Fruit fly (Drosophila melanogaster) whole organism, embryonic: ENCODE data around the gene dlt.

Source experiments
- CG10462 ChIP-seq: fragments of 200-800 bp; sonication (Bioruptor generic); optimal IDR thresholded peaks from 2 replicates; lab custom pipeline; 2016; ENCODE audit warnings: missing biosample characterization, missing genetic modification characterization
- CG10959 ChIP-seq: fragments of 200-800 bp; sonication (Bioruptor generic); IDR thresholded peaks from 2 replicates; pipeline ENCODE4 v1.3.6; 2022; ENCODE audit warnings: missing biosample characterization, missing genetic modification characterization
- CG11085 ChIP-seq: fragments of 200-800 bp; sonication (Bioruptor generic); IDR thresholded peaks from 2 replicates; pipeline ENCODE4 v1.3.6; 2022; ENCODE audit warnings: missing biosample characterization, missing genetic modification characterization
- CG11560 ChIP-seq: fragments of 200-800 bp; sonication (Bioruptor generic); IDR thresholded peaks from 3 replicates; pipeline ENCODE4 v1.3.6; 2022; ENCODE audit warnings: missing biosample characterization, missing genetic modification characterization
- CG11696 ChIP-seq: fragments of 200-800 bp; sonication (Bioruptor generic); IDR thresholded peaks from 2 replicates; pipeline ENCODE4 v1.3.6; 2022; ENCODE audit warnings: missing biosample characterization, missing genetic modification characterization
- CG1529 ChIP-seq: fragments of 200-800 bp; sonication (Bioruptor generic); optimal IDR thresholded peaks from 3 replicates; lab custom pipeline; 2018; ENCODE audit warnings: missing biosample characterization, missing genetic modification characterization
- CG16863 ChIP-seq: fragments of 200-800 bp; sonication (Bioruptor generic); optimal IDR thresholded peaks from 3 replicates; lab custom pipeline; 2016; ENCODE audit warnings: missing biosample characterization, missing genetic modification characterization
- CG17359 ChIP-seq: fragments of 200-800 bp; sonication (Bioruptor generic); optimal IDR thresholded peaks from 3 replicates; lab custom pipeline; 2018; ENCODE audit warnings: missing biosample characterization, mild to moderate bottlenecking, missing genetic modification characterization, moderate library complexity
- CG18476 ChIP-seq: fragments of 200-800 bp; sonication (Bioruptor generic); optimal IDR thresholded peaks from 2 replicates; lab custom pipeline; 2016; ENCODE audit warnings: missing biosample characterization, mild to moderate bottlenecking, missing genetic modification characterization
- CG2199 ChIP-seq: fragments of 200-800 bp; sonication (Bioruptor generic); IDR thresholded peaks from 3 replicates; pipeline ENCODE4 v1.3.6; 2022; ENCODE audit warnings: missing biosample characterization, missing genetic modification characterization
- CG32532 ChIP-seq: fragments of 200-800 bp; sonication (Bioruptor generic); IDR thresholded peaks from 2 replicates; pipeline ENCODE4 v1.3.6; 2022; ENCODE audit warnings: missing biosample characterization, missing genetic modification characterization
- CG32772 ChIP-seq: fragments of 200-800 bp; sonication (Bioruptor generic); IDR thresholded peaks from 2 replicates; pipeline ENCODE4 v1.3.6; 2022; ENCODE audit warnings: missing biosample characterization, missing genetic modification characterization
- CG3847 ChIP-seq: fragments of 200-800 bp; sonication (Bioruptor generic); IDR thresholded peaks from 2 replicates; pipeline ENCODE4 v1.3.6; 2022; ENCODE audit warnings: missing biosample characterization, missing genetic modification characterization
- CG4617 ChIP-seq: fragments of 200-800 bp; sonication (Bioruptor generic); optimal IDR thresholded peaks from 3 replicates; lab custom pipeline; 2016; ENCODE audit warnings: missing biosample characterization, missing genetic modification characterization, borderline replicate concordance
- CG5180 ChIP-seq: fragments of 200-800 bp; sonication (Bioruptor generic); optimal IDR thresholded peaks from 3 replicates; lab custom pipeline; 2017; ENCODE audit warnings: missing biosample characterization, missing genetic modification characterization, mild to moderate bottlenecking, moderate library complexity, missing genetic modification reagents
- CG6175 ChIP-seq: fragments of 200-800 bp; sonication (Bioruptor generic); IDR thresholded peaks from 3 replicates; pipeline ENCODE4 v1.3.6; 2022; ENCODE audit warnings: missing biosample characterization, missing genetic modification characterization
- CG6254 ChIP-seq: fragments of 200-800 bp; sonication (Bioruptor generic); optimal IDR thresholded peaks from 3 replicates; lab custom pipeline; 2017; ENCODE audit warnings: mild to moderate bottlenecking, missing biosample characterization, missing genetic modification reagents, missing genetic modification characterization
- CG8089 ChIP-seq: fragments of 200-800 bp; sonication (Bioruptor generic); optimal IDR thresholded peaks from 3 replicates; lab custom pipeline; 2016; ENCODE audit warnings: missing biosample characterization, missing genetic modification characterization
- CG9876 ChIP-seq: fragments of 200-800 bp; sonication (Bioruptor generic); optimal IDR thresholded peaks from 2 replicates; lab custom pipeline; 2016; ENCODE audit warnings: missing biosample characterization, missing genetic modification characterization
- Doc2 ChIP-seq: fragments of 200-800 bp; sonication (Bioruptor generic); IDR thresholded peaks from 2 replicates; pipeline ENCODE4 v1.3.6; 2022; ENCODE audit warnings: missing biosample characterization, missing genetic modification characterization
- E2f2 ChIP-seq: fragments of 200-800 bp; sonication (Bioruptor generic); IDR thresholded peaks from 2 replicates; pipeline ENCODE4 v1.3.6; 2022; ENCODE audit warnings: missing biosample characterization, missing genetic modification characterization
- Gsc ChIP-seq: fragments of 200-800 bp; sonication (Bioruptor generic); IDR thresholded peaks from 2 replicates; pipeline ENCODE4 v1.3.6; 2022; ENCODE audit warnings: missing biosample characterization, missing genetic modification characterization
- Hand ChIP-seq: fragments of 200-800 bp; sonication (Bioruptor generic); optimal IDR thresholded peaks from 2 replicates; lab custom pipeline; 2017; ENCODE audit warnings: mild to moderate bottlenecking, missing biosample characterization, missing genetic modification reagents, missing genetic modification characterization
- HmgD ChIP-seq: fragments of 200-800 bp; sonication (Bioruptor generic); optimal IDR thresholded peaks from 3 replicates; lab custom pipeline; 2016; ENCODE audit warnings: missing biosample characterization, missing genetic modification characterization
- Hmx ChIP-seq: fragments of 200-800 bp; sonication (Bioruptor generic); optimal IDR thresholded peaks from 2 replicates; lab custom pipeline; 2016; ENCODE audit warnings: missing biosample characterization, missing genetic modification characterization
- Kr ChIP-seq: fragments of 200-800 bp; sonication (Bioruptor generic); optimal IDR thresholded peaks from 2 replicates; lab custom pipeline; 2017; ENCODE audit warnings: missing biosample characterization, mild to moderate bottlenecking, missing genetic modification characterization
- MBD-R2 ChIP-seq: fragments of 200-800 bp; sonication (Bioruptor generic); IDR thresholded peaks from 2 replicates; pipeline ENCODE4 v1.3.6; 2022; ENCODE audit warnings: missing biosample characterization, missing genetic modification characterization
- Mad ChIP-seq: fragments of 200-800 bp; sonication (Bioruptor generic); optimal IDR thresholded peaks from 2 replicates; lab custom pipeline; 2016; ENCODE audit warnings: missing biosample characterization, missing genetic modification characterization
- Max ChIP-seq: fragments of 200-800 bp; sonication (Bioruptor generic); optimal IDR thresholded peaks from 2 replicates; lab custom pipeline; 2016; ENCODE audit warnings: missing biosample characterization, mild to moderate bottlenecking, missing genetic modification characterization
- NC2α ChIP-seq: fragments of 200-800 bp; sonication (Bioruptor generic); optimal IDR thresholded peaks from 2 replicates; lab custom pipeline; 2016; ENCODE audit warnings: missing biosample characterization, missing genetic modification characterization
- Pdp1 ChIP-seq, 2 experiments: fragments of 200-800 bp; sonication (Bioruptor generic); optimal IDR thresholded peaks; 3 replicates each; lab custom pipeline; 2016; ENCODE audit warnings: missing biosample characterization in 2 of 2, missing genetic modification characterization in 2 of 2, mild to moderate bottlenecking in 1 of 2, moderate library complexity in 1 of 2
- Poxn ChIP-seq: fragments of 200-800 bp; sonication (Bioruptor generic); IDR thresholded peaks from 2 replicates; pipeline ENCODE4 v1.3.6; 2022; ENCODE audit warnings: missing biosample characterization, missing genetic modification characterization
- Usf ChIP-seq: fragments of 200-800 bp; sonication (Bioruptor generic); optimal IDR thresholded peaks from 2 replicates; lab custom pipeline; 2017; ENCODE audit warnings: missing genotype, missing biosample characterization, missing genetic modification characterization
- chm ChIP-seq: fragments of 200-800 bp; sonication (Bioruptor generic); IDR thresholded peaks from 2 replicates; pipeline ENCODE4 v1.3.6; 2022; ENCODE audit warnings: missing biosample characterization, missing genetic modification characterization
- corto ChIP-seq: fragments of 200-800 bp; sonication (Bioruptor generic); optimal IDR thresholded peaks from 2 replicates; lab custom pipeline; 2016; ENCODE audit warnings: missing biosample characterization, mild to moderate bottlenecking, missing genetic modification characterization, moderate library complexity
- cwo ChIP-seq: fragments of 200-800 bp; sonication (Bioruptor generic); optimal IDR thresholded peaks from 3 replicates; lab custom pipeline; 2017; ENCODE audit warnings: missing biosample characterization, missing genetic modification characterization, mild to moderate bottlenecking, moderate library complexity, missing genetic modification reagents
- ftz-f1 ChIP-seq: fragments of 200-800 bp; sonication (Bioruptor generic); optimal IDR thresholded peaks from 2 replicates; lab custom pipeline; 2016; ENCODE audit warnings: missing biosample characterization, missing genetic modification characterization
- grau ChIP-seq: fragments of 200-800 bp; optimal IDR thresholded peaks from 3 replicates; lab custom pipeline; 2019; ENCODE audit warnings: missing biosample characterization, mild to moderate bottlenecking, missing genetic modification characterization, moderate library complexity
- her ChIP-seq: fragments of 200-800 bp; sonication (Bioruptor generic); optimal IDR thresholded peaks from 2 replicates; lab custom pipeline; 2016; ENCODE audit warnings: missing biosample characterization, missing genetic modification characterization
- kay ChIP-seq: fragments of 200-800 bp; sonication (Bioruptor generic); optimal IDR thresholded peaks from 2 replicates; lab custom pipeline; 2016; ENCODE audit warnings: missing biosample characterization, missing genetic modification characterization
- klu ChIP-seq: fragments of 200-800 bp; sonication (Bioruptor generic); IDR thresholded peaks from 2 replicates; pipeline ENCODE4 v1.3.6; 2022; ENCODE audit warnings: missing biosample characterization, missing genetic modification characterization
- lbe ChIP-seq: fragments of 200-800 bp; sonication (Bioruptor generic); optimal IDR thresholded peaks from 2 replicates; lab custom pipeline; 2016; ENCODE audit warnings: missing biosample characterization, mild to moderate bottlenecking, missing genetic modification characterization
- onecut ChIP-seq: fragments of 200-800 bp; sonication (Bioruptor generic); IDR thresholded peaks from 2 replicates; pipeline ENCODE4 v1.3.6; 2022; ENCODE audit warnings: missing biosample characterization, missing genetic modification characterization
- otp ChIP-seq: fragments of 200-800 bp; sonication (Bioruptor generic); IDR thresholded peaks from 3 replicates; pipeline ENCODE4, ENCODE4 v1.3.6; 2022; ENCODE audit warnings: missing biosample characterization, missing genetic modification characterization
- prd ChIP-seq, 3 experiments: fragments of >200 bp in 2 of 3; fragments of 200-800 bp in 1 of 3; sonication (Bioruptor generic) in 1 of 3; optimal IDR thresholded peaks in 2 of 3; IDR thresholded peaks in 1 of 3; 2 replicates in 2 of 3; 3 replicates in 1 of 3; pipeline versions ENCODE4 v1.3.6 to Lab custom; 2017 to 2022; ENCODE audit warnings: missing biosample characterization in 1 of 3, missing genetic modification characterization in 1 of 3
- row ChIP-seq: fragments of 200-800 bp; sonication (Bioruptor generic); IDR thresholded peaks from 3 replicates; pipeline ENCODE4 v1.3.6; 2022; ENCODE audit warnings: missing biosample characterization, missing genetic modification characterization
- sd ChIP-seq: fragments of 200-800 bp; sonication (Bioruptor generic); optimal IDR thresholded peaks from 3 replicates; lab custom pipeline; 2018; ENCODE audit warnings: missing biosample characterization, mild to moderate bottlenecking, missing genetic modification characterization, moderate library complexity
- sr ChIP-seq: fragments of 200-800 bp; sonication (Bioruptor generic); IDR thresholded peaks from 3 replicates; pipeline ENCODE4 v1.3.6; 2022; ENCODE audit warnings: missing biosample characterization, missing genetic modification characterization
- sug ChIP-seq: fragments of 200-800 bp; optimal IDR thresholded peaks from 2 replicates; lab custom pipeline; 2019; ENCODE audit warnings: missing biosample characterization, mild to moderate bottlenecking, missing genetic modification characterization, moderate library complexity
- wdn ChIP-seq: fragments of 200-800 bp; sonication (Bioruptor generic); IDR thresholded peaks from 2 replicates; pipeline ENCODE4 v1.3.6; 2022; ENCODE audit warnings: missing biosample characterization, missing genetic modification characterization
- zen2 ChIP-seq: fragments of 200-800 bp; sonication (Bioruptor generic); IDR thresholded peaks from 3 replicates; pipeline ENCODE4 v1.3.6; 2022; ENCODE audit warnings: missing biosample characterization, missing genetic modification characterization; ENCODE audit not compliant: partially characterized antibody

Gene dlt

dm6 chr3L:1808631-1809030 lies 13.5 kb upstream of the dlt start (continued):
- TF ChIP-seq sug (tag; lab: Kevin White, UChicago) (peak; percentile 70), cwo (GFP tag; lab: Kevin White, UChicago) (peak; percentile 81), CG10959 (GFP tag; lab: Robert Waterston, UW) (peak; percentile 84), CG32772 (GFP tag; lab: Robert Waterston, UW) (peak; percentile 83), onecut (GFP tag; lab: Robert Waterston, UW) (peak; percentile 83), CG16863 (GFP tag; lab: Kevin White, UChicago) (peak; percentile 85), CG10462 (peak; percentile 75), wdn (GFP tag; lab: Robert Waterston, UW) (peak; percentile 86), Doc2 (peak; percentile 74), sd (tag; lab: Kevin White, UChicago) (peak; percentile 74), CG5180 (GFP tag; lab: Kevin White, UChicago) (peak; percentile 76), CG32532 (GFP tag; lab: Robert Waterston, UW) (peak; percentile 93), her (GFP tag; lab: Kevin White, UChicago) (peak; percentile 93), CG11560 (tag; lab: Robert Waterston, UW) (peak; percentile 79), CG9876 (GFP tag; lab: Kevin White, UChicago) (peak; percentile 77), CG6175 (GFP tag; lab: Robert Waterston, UW) (peak; percentile 86), E2f2 (peak; percentile 66), row (GFP tag; lab: Robert Waterston, UW) (peak; percentile 92), Poxn (peak; percentile 53), HmgD (GFP tag; lab: Kevin White, UChicago) (peak; percentile 71), MBD-R2 (GFP tag; lab: Robert Waterston, UW) (peak; percentile 78; the same call in 1 of the 2 replicates), chm (GFP tag; lab: Robert Waterston, UW) (peak; percentile 91), CG6254 (GFP tag; lab: Kevin White, UChicago) (peak; percentile 54), CG1529 (GFP tag; lab: Kevin White, UChicago) (peak; percentile 63), zen2 (no peak), Kr (no peak), Hand (GFP tag; lab: Kevin White, UChicago) (peak; percentile 47), grau (tag; lab: Kevin White, UChicago) (peak; percentile 88), CG11696 (peak; percentile 85), Pdp1 (GFP tag; optimal IDR thresholded peaks at IDR 0.05; lab: Kevin White, UChicago) (peak; percentile 89), CG8089 (GFP tag; lab: Kevin White, UChicago) (peak; percentile 84), Hmx (no peak), Mad (peak; percentile 76), CG17359 (tag; lab: Kevin White, UChicago) (peak; percentile 91), Max (GFP tag; lab: Kevin White, UChicago) (peak; percentile 75), kay (GFP tag; lab: Kevin White, UChicago) (peak; percentile 78), CG2199 (GFP tag; lab: Robert Waterston, UW) (peak; percentile 95; the same call in 2 of the 3 replicates), CG4617 (GFP tag; lab: Kevin White, UChicago) (peak; percentile 59), CG3847 (GFP tag; lab: Robert Waterston, UW) (peak; percentile 86), corto (no peak), lbe (GFP tag; lab: Kevin White, UChicago) (no peak), Gsc (peak; percentile 78), ftz-f1 (GFP tag; lab: Kevin White, UChicago) (no peak), sr (GFP tag; lab: Robert Waterston, UW) (peak; percentile 82), prd (optimal IDR thresholded peaks at IDR 0.05; lab: Kevin White, UChicago) (no peak), prd (GFP tag; IDR thresholded peaks at IDR 0.05; lab: Robert Waterston, UW) (peak; percentile 93), otp (GFP tag; lab: Robert Waterston, UW) (peak; percentile 92), Usf (GFP tag; lab: Kevin White, UChicago) (peak; percentile 29), NC2α (GFP tag; lab: Kevin White, UChicago) (peak; percentile 64), CG11085 (peak; percentile 86), klu (peak; percentile 86), CG18476 (peak; percentile 74)
